Worm (Caenorhabditis elegans) whole organism, midembryonic: Measurements from ENCODE around the gene chk-1.

Experiments used
- T22C8.4 ChIP-seq: fragments of 200-800 bp; sonication (Bioruptor generic); IDR thresholded peaks from 2 replicates; pipeline ENCODE4 v1.3.6; 2022; ENCODE audit warnings: missing genetic modification characterization, missing compliant biosample characterization
- flt-1 ChIP-seq: fragments of 200-800 bp; sonication (Bioruptor generic); IDR thresholded peaks from 2 replicates; pipeline ENCODE4 v1.3.6; 2022; ENCODE audit warnings: missing genetic modification characterization, missing compliant biosample characterization
- ztf-23 ChIP-seq: fragments of 200-800 bp; sonication (Bioruptor generic); IDR thresholded peaks from 2 replicates; pipeline ENCODE4 v1.3.6; 2022; ENCODE audit warnings: missing genetic modification reagents, missing genetic modification characterization, missing compliant biosample characterization

- TF ChIP-seq flt-1 (GFP tag; lab: Robert Waterston, UW) = no peak
- no peak for TF ChIP-seq ztf-23 (GFP tag; lab: Robert Waterston, UW)
- no peak for TF ChIP-seq T22C8.4 (GFP tag; lab: Robert Waterston, UW)
These were observed 15.4 kb upstream of the chk-1 start for ce11 chrV:3774653-3775052.
